Fruit fly (Drosophila melanogaster): Measurements from ENCODE around the gene Es2.
A peak's percentile ranks its signal among the peaks of the same experiment; 100 is the strongest.

Gene Es2

dm6 chrX:8420772-8421448 lies 40.4 kb upstream of the Es2 start (continued):
- TF ChIP-seq CG6813 (GFP tag; optimal IDR thresholded peaks at IDR 0.05) (no peak), gce (GFP tag; IDR thresholded peaks at IDR 0.05) (no peak), tap (tag; optimal IDR thresholded peaks at IDR 0.05) (no peak), Sry-β (GFP tag; optimal IDR thresholded peaks at IDR 0.05) (no peak), Spps (tag; optimal IDR thresholded peaks at IDR 0.05) (no peak), CG17359 (tag; optimal IDR thresholded peaks at IDR 0.05) (no peak), CG9876 (GFP tag; optimal IDR thresholded peaks at IDR 0.05) (no peak), CG4854 (GFP tag; optimal IDR thresholded peaks at IDR 0.05) (no peak), nom (GFP tag; optimal IDR thresholded peaks at IDR 0.05) (peak; percentile 91), so (GFP tag; IDR thresholded peaks at IDR 0.05) (0 out of 3 replicates have a peak, but pooled peaks have one; percentile 52), dm (GFP tag; optimal IDR thresholded peaks at IDR 0.05) (peak; percentile 15), vvl (GFP tag; IDR thresholded peaks at IDR 0.05) (peak; percentile 60; the same call in 1 of the 2 replicates), chinmo (GFP tag; IDR thresholded peaks at IDR 0.05; ENCODE audit: partially characterized antibody) (peak; percentile 89; the same call in 3 of the 4 replicates), CG32532 (GFP tag; IDR thresholded peaks at IDR 0.05) (peak; percentile 76), en (GFP tag; optimal IDR thresholded peaks at IDR 0.05) (no peak), CG17612 (GFP tag; IDR thresholded peaks at IDR 0.05) (no peak), nau (GFP tag; optimal IDR thresholded peaks at IDR 0.05) (no peak), CG6272 (GFP tag; IDR thresholded peaks at IDR 0.05) (no peak), Dip2 (GFP tag; IDR thresholded peaks at IDR 0.05) (no peak), ci (GFP tag; IDR thresholded peaks at IDR 0.05) (peak; percentile 41; the same call in 1 of the 3 replicates), CG13287 (GFP tag; IDR thresholded peaks at IDR 0.05; ENCODE audit: partially characterized antibody) (peak; percentile 39), aop (GFP tag; IDR thresholded peaks at IDR 0.05) (no peak), CG11695 (GFP tag; IDR thresholded peaks at IDR 0.05) (no peak), Oli (tag; optimal IDR thresholded peaks at IDR 0.05) (no peak), CG18011 (GFP tag; optimal IDR thresholded peaks at IDR 0.05) (peak; percentile 54), sens (GFP tag) (peak; percentile 39), NK7.1 (GFP tag; optimal IDR thresholded peaks at IDR 0.05) (no peak), al (GFP tag; IDR thresholded peaks at IDR 0.05) (no peak), slp2 (GFP tag; optimal IDR thresholded peaks at IDR 0.05) (no peak), ken (GFP tag; IDR thresholded peaks at IDR 0.05) (peak; percentile 50; the same call in 1 of the 3 replicates), Stat92E (GFP tag; optimal IDR thresholded peaks at IDR 0.05) (peak in 1 of 3 experiments; percentile 84), CG2120 (GFP tag; optimal IDR thresholded peaks at IDR 0.05) (peak; percentile 30), CG32772 (GFP tag; IDR thresholded peaks at IDR 0.05) (no peak), HLHmδ (GFP tag; optimal IDR thresholded peaks at IDR 0.05) (peak; percentile 40), Rx (GFP tag; IDR thresholded peaks at IDR 0.05) (no peak), HLH3B (GFP tag; IDR thresholded peaks at IDR 0.05) (no peak), CG15073 (GFP tag; optimal IDR thresholded peaks at IDR 0.05) (no peak), ranshi (GFP tag; IDR thresholded peaks at IDR 0.05) (no peak), CG9437 (GFP tag; optimal IDR thresholded peaks at IDR 0.05) (no peak), Scr (GFP tag; IDR thresholded peaks at IDR 0.05; ENCODE audit: partially characterized antibody) (no peak), CG11504 (tag; optimal IDR thresholded peaks at IDR 0.05) (no peak), MBD-R2 (GFP tag; IDR thresholded peaks at IDR 0.05) (0 out of 2 replicates have a peak, but pooled peaks have one; percentile 22), CG17829 (tag; optimal IDR thresholded peaks at IDR 0.05) (peak; percentile 3), pros (GFP tag; optimal IDR thresholded peaks at IDR 0.05) (peak; percentile 1), CG3838 (GFP tag; optimal IDR thresholded peaks at IDR 0.05) (no peak), Dek (tag; optimal IDR thresholded peaks at IDR 0.05) (no peak), Hr39 (optimal IDR thresholded peaks at IDR 0.05) (peak; percentile 96), CG8290 (GFP tag; optimal IDR thresholded peaks at IDR 0.05) (no peak), CG8290 (tag; optimal IDR thresholded peaks at IDR 0.05) (no peak), mirr (GFP tag; optimal IDR thresholded peaks at IDR 0.05) (no peak), pita (GFP tag; optimal IDR thresholded peaks at IDR 0.05) (no peak)
